Worm (Caenorhabditis elegans) whole organism, young adult: ENCODE measurements around the gene W04B5.6.
"Not testable (repeated sequence)": the region's sequence is repeated elsewhere in the genome, so short reads cannot be mapped to it uniquely, and the experiment has no call there.

Source experiments
- D2030.7 ChIP-seq: fragments of 200-800 bp; sonication (Bioruptor generic); IDR thresholded peaks from 2 replicates; pipeline ENCODE4 v1.3.6; 2022; ENCODE audit warnings: missing genetic modification reagents, missing genetic modification characterization, missing compliant biosample characterization
- F22D6.2 ChIP-seq: sonication (generic microtip); optimal IDR thresholded peaks from 2 replicates; lab custom pipeline; 2016; ENCODE audit warnings: mild to moderate bottlenecking, missing genetic modification characterization, missing compliant biosample characterization
- F23B12.7 ChIP-seq: sonication (generic microtip); optimal IDR thresholded peaks from 2 replicates; lab custom pipeline; 2017; ENCODE audit warnings: missing genetic modification characterization, mild to moderate bottlenecking, missing compliant biosample characterization, antibody characterized with exemption, moderate library complexity; ENCODE audit not compliant: insufficient read depth
- F33H1.4 ChIP-seq: fragments of 200-800 bp; sonication (Bioruptor generic); IDR thresholded peaks from 2 replicates; pipeline ENCODE4 v1.3.6; 2022; ENCODE audit warnings: missing genetic modification reagents, missing genetic modification characterization, missing compliant biosample characterization
- F55B11.4 ChIP-seq: sonication (generic microtip); optimal IDR thresholded peaks from 2 replicates; lab custom pipeline; 2016; ENCODE audit warnings: missing compliant biosample characterization, missing genetic modification characterization, borderline replicate concordance; ENCODE audit not compliant: insufficient read depth
- T07F8.4 ChIP-seq: sonication (generic microtip); optimal IDR thresholded peaks from 2 replicates; lab custom pipeline; 2016; ENCODE audit warnings: mild to moderate bottlenecking, missing genetic modification characterization, moderate library complexity, missing compliant biosample characterization
- Y56A3A.18 ChIP-seq: fragments of 200-800 bp; sonication (Bioruptor generic); IDR thresholded peaks from 2 replicates; pipeline ENCODE4 v1.3.6; 2022; ENCODE audit warnings: missing genetic modification reagents, missing genetic modification characterization, missing compliant biosample characterization
- Y67H2A.10 ChIP-seq: fragments of 200-800 bp; sonication (Bioruptor generic); conservative IDR thresholded peaks from 2 replicates; pipeline ENCODE4 v1.3.6; 2022; ENCODE audit warnings: missing genetic modification reagents, missing genetic modification characterization, missing compliant biosample characterization
- Y79H2A.3 ChIP-seq: fragments of 200-800 bp; sonication (Bioruptor generic); conservative IDR thresholded peaks from 2 replicates; pipeline ENCODE4 v1.3.6; 2022; ENCODE audit warnings: missing genetic modification reagents, missing genetic modification characterization, missing compliant biosample characterization
- ccch-3 ChIP-seq: fragments of 200-800 bp; sonication (Bioruptor generic); optimal IDR thresholded peaks from 2 replicates; lab custom pipeline; 2018; ENCODE audit warnings: mild to moderate bottlenecking, missing genetic modification characterization, missing compliant biosample characterization
- cebp-1 ChIP-seq, 2 experiments: fragments of 200-800 bp in 1 of 2; sonication (Bioruptor generic) in 1 of 2; sonication (generic microtip) in 1 of 2; IDR thresholded peaks in 1 of 2; optimal IDR thresholded peaks in 1 of 2; 2 replicates each; pipeline versions ENCODE4 v1.3.6 to Lab custom; 2017 to 2022; ENCODE audit warnings: missing compliant biosample characterization in 2 of 2, missing genetic modification characterization in 2 of 2, mild to moderate bottlenecking in 1 of 2, missing genetic modification reagents in 1 of 2, moderate library complexity in 1 of 2
- ceh-100 ChIP-seq: fragments of 200-800 bp; sonication (Bioruptor generic); IDR thresholded peaks from 2 replicates; pipeline ENCODE4 v1.3.6; 2022; ENCODE audit warnings: missing genetic modification reagents, missing genetic modification characterization, missing compliant biosample characterization
- ceh-40 ChIP-seq: fragments of 200-800 bp; sonication (Bioruptor generic); IDR thresholded peaks from 2 replicates; pipeline ENCODE4 v1.3.6; 2022; ENCODE audit warnings: missing genetic modification characterization, missing compliant biosample characterization
- ceh-79 ChIP-seq: sonication (generic microtip); optimal IDR thresholded peaks from 2 replicates; lab custom pipeline; 2017; ENCODE audit warnings: mild to moderate bottlenecking, missing genetic modification characterization, missing compliant biosample characterization
- chd-7 ChIP-seq: sonication (generic microtip); optimal IDR thresholded peaks from 2 replicates; lab custom pipeline; 2016; ENCODE audit warnings: mild to moderate bottlenecking, missing genetic modification characterization, moderate library complexity, missing compliant biosample characterization
- efl-1 ChIP-seq: fragments of 150-350 bp; optimal IDR thresholded peaks from 2 replicates; lab custom pipeline; 2014; ENCODE audit warnings: missing biosample characterization, missing genetic modification reagents, missing genetic modification characterization
- egl-18 ChIP-seq: fragments of 200-800 bp; sonication (Bioruptor generic); IDR thresholded peaks from 2 replicates; pipeline ENCODE4 v1.3.6; 2022; ENCODE audit warnings: missing genetic modification reagents, missing genetic modification characterization, missing compliant biosample characterization
- egl-44 ChIP-seq: fragments of 200-800 bp; sonication (Bioruptor generic); IDR thresholded peaks from 2 replicates; pipeline ENCODE4 v1.3.6; 2022; ENCODE audit warnings: missing genetic modification reagents, missing genetic modification characterization, missing compliant biosample characterization
- egrh-3 ChIP-seq: fragments of 200-800 bp; sonication (Bioruptor generic); IDR thresholded peaks from 2 replicates; pipeline ENCODE4 v1.3.6; 2022; ENCODE audit warnings: missing genetic modification reagents, missing genetic modification characterization, missing compliant biosample characterization
- ekl-4 ChIP-seq: fragments of 200-800 bp; sonication (Bioruptor generic); IDR thresholded peaks from 2 replicates; pipeline ENCODE4 v1.3.6; 2022; ENCODE audit warnings: missing genetic modification reagents, missing genetic modification characterization, missing compliant biosample characterization
- fkh-3 ChIP-seq: sonication (generic microtip); optimal IDR thresholded peaks from 2 replicates; lab custom pipeline; 2016; ENCODE audit warnings: mild to moderate bottlenecking, missing genetic modification characterization, missing compliant biosample characterization
- lin-26 ChIP-seq: fragments of 200-800 bp; sonication (Bioruptor generic); IDR thresholded peaks from 2 replicates; pipeline ENCODE4 v1.3.6; 2022; ENCODE audit warnings: missing genetic modification reagents, missing genetic modification characterization, missing compliant biosample characterization
- lsl-1 ChIP-seq: fragments of 200-800 bp; sonication (Bioruptor generic); optimal IDR thresholded peaks from 2 replicates; lab custom pipeline; 2018; ENCODE audit warnings: mild to moderate bottlenecking, missing genetic modification characterization, moderate library complexity, missing compliant biosample characterization
- mcd-1 ChIP-seq: fragments of 200-800 bp; sonication (Bioruptor generic); IDR thresholded peaks from 2 replicates; pipeline ENCODE4 v1.3.6; 2022; ENCODE audit warnings: missing genetic modification reagents, missing genetic modification characterization, missing compliant biosample characterization
- mes-4 ChIP-seq: sonication (generic microtip); optimal IDR thresholded peaks from 2 replicates; lab custom pipeline; 2016; ENCODE audit warnings: missing genotype, missing genetic modification characterization, missing compliant biosample characterization
- nfya-1 ChIP-seq: sonication (generic microtip); optimal IDR thresholded peaks from 2 replicates; lab custom pipeline; 2017; ENCODE audit warnings: antibody characterized with exemption, missing compliant biosample characterization, missing genetic modification characterization, borderline replicate concordance; ENCODE audit not compliant: insufficient read depth
- nfya-2 ChIP-seq: fragments of 200-800 bp; sonication (Bioruptor generic); IDR thresholded peaks from 2 replicates; pipeline ENCODE4 v1.3.6; 2022; ENCODE audit warnings: missing genetic modification reagents, missing genetic modification characterization, missing compliant biosample characterization
- nhr-120 ChIP-seq: fragments of 200-800 bp; sonication (Bioruptor generic); IDR thresholded peaks from 2 replicates; pipeline ENCODE4 v1.3.6; 2022; ENCODE audit warnings: missing genetic modification characterization, missing compliant biosample characterization
- nhr-179 ChIP-seq: sonication (generic microtip); optimal IDR thresholded peaks from 2 replicates; lab custom pipeline; 2016; ENCODE audit warnings: mild to moderate bottlenecking, missing genetic modification characterization, missing compliant biosample characterization
- nhr-90 ChIP-seq: sonication (generic microtip); optimal IDR thresholded peaks from 2 replicates; lab custom pipeline; 2016; ENCODE audit warnings: missing genotype, mild to moderate bottlenecking, missing genetic modification characterization, missing compliant biosample characterization
- pha-4 ChIP-seq: fragments of 150-350 bp; sonication (generic microtip); optimal IDR thresholded peaks from 2 replicates; lab custom pipeline; 2014; ENCODE audit warnings: missing biosample characterization, missing genetic modification reagents, missing genetic modification characterization
- rcor-1 ChIP-seq: fragments of 200-800 bp; sonication (Bioruptor generic); IDR thresholded peaks from 2 replicates; pipeline ENCODE4 v1.3.6; 2022; ENCODE audit warnings: missing genetic modification reagents, missing genetic modification characterization, missing compliant biosample characterization
- rec-8 ChIP-seq, 2 experiments: sonication (generic microtip); optimal IDR thresholded peaks; 2 replicates each; lab custom pipeline; 2016; ENCODE audit warnings: mild to moderate bottlenecking in 2 of 2, missing genetic modification characterization in 2 of 2, missing genetic modification reagents in 2 of 2, missing genotype in 2 of 2, missing biosample characterization in 1 of 2, missing compliant biosample characterization in 1 of 2, moderate library complexity in 1 of 2
- unc-62 ChIP-seq: fragments of 150-350 bp; optimal IDR thresholded peaks from 2 replicates; lab custom pipeline; 2014; ENCODE audit warnings: missing biosample characterization, missing genetic modification reagents, missing genetic modification characterization
- xnd-1 ChIP-seq: sonication (generic microtip); optimal IDR thresholded peaks from 2 replicates; lab custom pipeline; 2016; ENCODE audit warnings: missing genotype, missing genetic modification reagents, missing genetic modification characterization, missing compliant biosample characterization
- ztf-28 ChIP-seq: fragments of 200-800 bp; sonication (Bioruptor generic); IDR thresholded peaks from 2 replicates; pipeline ENCODE4 v1.3.6; 2022; ENCODE audit warnings: missing genetic modification reagents, missing genetic modification characterization, missing compliant biosample characterization

W04B5.6 gene

DNA sequence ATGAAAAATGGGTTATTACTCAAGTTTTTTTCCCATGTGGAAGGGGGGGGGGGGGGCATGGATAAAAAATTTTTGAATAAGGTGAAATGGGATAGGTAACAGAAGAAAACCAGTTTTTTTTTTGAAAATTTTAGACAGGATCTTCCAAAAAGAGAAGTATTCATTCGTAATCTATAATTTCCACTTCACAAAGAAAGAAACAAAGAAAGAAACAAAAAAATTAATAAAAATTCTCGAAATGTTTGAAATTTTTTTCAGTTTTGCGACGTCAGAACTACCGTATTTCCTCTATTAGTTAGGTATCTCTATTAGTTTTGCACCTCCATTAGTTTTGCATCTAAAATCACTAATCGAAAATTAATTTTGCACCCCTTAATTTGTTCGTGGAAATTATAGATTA lies at the start of gene W04B5.6:
TSS of gene W04B5.6 (minus strand) at position 101 of the 400 bp plus-strand sequence.
- TF ChIP-seq fkh-3; efl-1 (GFP tag; lab: Kevin White, UChicago); nhr-120 (GFP tag; lab: Robert Waterston, UW): not testable (repeated sequence)
- TF ChIP-seq, all 124 proteins: peak for 0; not testable (repeated sequence) for 124

ce11 chrIII:2482754-2483153 lies 47.5 kb upstream of the W04B5.6 start:
- TF ChIP-seq xnd-1 (tag; lab: Kevin White, UChicago) = no peak
- no peak for TF ChIP-seq ccch-3
- no peak for TF ChIP-seq ceh-40
- no peak for TF ChIP-seq cebp-1 (GFP tag; IDR thresholded peaks at IDR 0.05; lab: Robert Waterston, UW)
- TF ChIP-seq cebp-1 (tag; optimal IDR thresholded peaks at IDR 0.05; lab: Kevin White, UChicago) = no peak
- TF ChIP-seq Y79H2A.3 (GFP tag; lab: Robert Waterston, UW) = no peak
- TF ChIP-seq chd-7 = no peak
- no peak for TF ChIP-seq D2030.7 (GFP tag; lab: Robert Waterston, UW)
- no peak for TF ChIP-seq unc-62 (GFP tag; lab: Kevin White, UChicago)
- no peak for TF ChIP-seq Y67H2A.10
- TF ChIP-seq Y56A3A.18 = no peak
- TF ChIP-seq pha-4 (tag; lab: Kevin White, UChicago) = no peak
- no peak for TF ChIP-seq ekl-4 (GFP tag; lab: Robert Waterston, UW)
- no peak for TF ChIP-seq egl-44 (GFP tag; lab: Robert Waterston, UW)
- no peak for TF ChIP-seq ceh-100 (GFP tag; lab: Robert Waterston, UW)
- no peak for TF ChIP-seq F22D6.2 (tag; lab: Kevin White, UChicago)
- TF ChIP-seq rec-8 (tag; optimal IDR thresholded peaks at IDR 0.05; lab: Kevin White, UChicago) = no peak
- no peak for TF ChIP-seq mes-4 (tag; lab: Kevin White, UChicago)
- TF ChIP-seq egl-18 (GFP tag; lab: Robert Waterston, UW) = no peak

DNA sequence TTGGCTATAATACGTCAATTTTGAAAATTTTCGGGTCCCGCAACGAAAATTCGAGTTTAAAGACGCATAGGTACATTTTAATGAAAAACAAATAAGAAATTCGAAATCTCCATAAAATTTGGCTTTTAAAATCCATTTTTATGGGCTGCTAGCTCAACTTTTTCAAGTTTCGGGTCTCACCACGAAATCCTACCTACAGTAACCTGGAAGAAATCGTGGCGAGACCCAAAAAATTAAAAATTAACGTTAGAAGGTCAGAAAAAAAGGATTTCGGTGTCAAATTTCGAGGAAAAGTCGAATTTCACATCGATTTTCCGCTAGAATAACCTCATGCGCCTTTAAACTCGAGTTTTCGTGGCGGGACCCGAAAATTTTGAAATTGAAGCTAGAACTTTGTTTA lies 46.9 kb upstream of the W04B5.6 start:
- TF ChIP-seq F33H1.4 (GFP tag; lab: Robert Waterston, UW) (peak; percentile 51; the same call in 1 of the 2 replicates), T07F8.4 (tag; lab: Kevin White, UChicago) (no peak)

DNA sequence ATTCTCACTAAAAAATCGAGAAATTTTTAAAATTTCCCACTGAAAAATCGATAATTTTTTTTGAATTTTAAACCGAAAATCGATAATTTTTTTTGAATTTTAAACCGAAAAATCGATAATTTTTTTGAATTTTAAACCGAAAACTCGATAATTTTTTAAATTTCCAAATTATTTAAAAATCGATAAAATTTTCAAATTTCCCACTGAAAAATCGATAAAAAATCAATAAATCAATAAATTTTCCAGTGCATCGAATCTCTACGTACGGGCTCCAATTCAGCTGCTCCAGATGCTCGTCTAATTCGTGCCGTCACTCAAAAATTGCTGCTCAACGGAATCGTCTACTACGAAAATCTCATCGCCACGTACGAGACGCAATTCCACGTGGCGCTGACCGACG lies 43.3 kb upstream of the W04B5.6 start:
- TF ChIP-seq lsl-1 (GFP tag; lab: Kevin White, UChicago) = no peak
- no peak for TF ChIP-seq ztf-28
- no peak for TF ChIP-seq egrh-3
- TF ChIP-seq lin-26 (GFP tag; lab: Robert Waterston, UW) = no peak
- TF ChIP-seq ceh-40 = no peak
- no peak for TF ChIP-seq F23B12.7 (tag; lab: Kevin White, UChicago)
- no peak for TF ChIP-seq mcd-1 (GFP tag; lab: Robert Waterston, UW)
- TF ChIP-seq T07F8.4 (tag; lab: Kevin White, UChicago) = no peak
- TF ChIP-seq nhr-179 (tag; lab: Kevin White, UChicago) = no peak
- TF ChIP-seq rcor-1 (GFP tag; lab: Robert Waterston, UW) = no peak
- no peak for TF ChIP-seq ceh-100 (GFP tag; lab: Robert Waterston, UW)
- TF ChIP-seq nfya-1 (tag; lab: Kevin White, UChicago) = no peak
- no peak for TF ChIP-seq nhr-90 (tag; lab: Kevin White, UChicago)
- TF ChIP-seq F55B11.4 (tag; lab: Kevin White, UChicago) = no peak
- no peak for TF ChIP-seq ceh-79 (tag; lab: Kevin White, UChicago)
- TF ChIP-seq nfya-2 (GFP tag; lab: Robert Waterston, UW) = no peak
- no peak for TF ChIP-seq egl-18 (GFP tag; lab: Robert Waterston, UW)
